Worm (Caenorhabditis elegans): ENCODE measurements around the gene hrg-7.
A peak's percentile ranks its signal among the peaks of the same experiment; 100 is the strongest.

Gene hrg-7

DNA sequence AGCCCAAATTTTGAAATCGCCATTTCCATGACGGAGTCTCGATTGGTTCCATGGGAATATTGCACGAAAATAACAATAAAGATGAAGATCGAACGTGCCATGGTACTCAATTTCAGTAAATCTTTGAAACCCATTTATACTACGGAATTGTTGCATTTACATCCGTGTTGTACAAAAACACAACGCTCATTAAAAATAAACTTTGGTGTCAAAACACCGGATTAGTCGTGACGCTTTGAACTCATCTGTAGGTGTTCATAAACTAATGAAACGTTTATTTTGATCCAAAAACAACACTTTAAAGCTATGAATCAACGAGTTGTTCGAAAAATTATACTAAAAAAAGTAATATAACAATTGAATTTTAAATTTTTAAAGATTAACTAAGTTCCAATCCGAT, 27.7 kb upstream of the hrg-7 start, which contains the start of gene R11D1.4:
Gene R11D1.4, minus strand, starts transcription at position 101 of the 400 bp plus-strand sequence.
- TF ChIP-seq T22C8.4 (GFP tag; IDR thresholded peaks at IDR 0.05) (no peak), flt-1 (GFP tag; IDR thresholded peaks at IDR 0.05) (no peak), tab-1 (GFP tag; IDR thresholded peaks at IDR 0.05) (no peak), ztf-29 (GFP tag; IDR thresholded peaks at IDR 0.05) (no peak), cog-1 (tag; optimal IDR thresholded peaks at IDR 0.05) (no peak)

DNA sequence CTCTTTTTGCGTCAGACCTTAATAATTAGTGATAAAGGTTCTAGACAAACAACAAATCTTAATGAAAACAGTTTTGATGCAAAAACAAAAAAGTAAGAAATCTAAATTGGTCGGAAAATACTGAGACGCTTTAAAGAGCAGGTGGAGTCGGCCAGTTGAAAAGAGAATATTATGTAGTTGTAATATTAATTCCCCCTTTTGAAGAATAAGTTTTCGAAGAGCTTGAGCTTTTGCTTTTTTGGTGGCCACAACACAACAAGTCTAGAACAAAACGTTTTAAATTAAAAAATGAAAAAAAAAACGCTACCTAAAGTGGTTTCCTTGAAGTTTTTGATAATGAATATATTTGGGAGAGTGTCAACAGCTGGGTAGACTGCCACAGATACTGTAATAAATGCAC, 25.4 kb upstream of the hrg-7 start, which contains the start of gene str-178:
Gene str-178, minus strand, starts transcription at position 101 of the 400 bp plus-strand sequence.
- TF ChIP-seq tab-1 (GFP tag; IDR thresholded peaks at IDR 0.05) (no peak), cog-1 (tag; optimal IDR thresholded peaks at IDR 0.05) (no peak), med-1 (GFP tag; optimal IDR thresholded peaks at IDR 0.05; ENCODE audit: insufficient read depth) (no peak), T22C8.4 (GFP tag; IDR thresholded peaks at IDR 0.05) (no peak)

DNA sequence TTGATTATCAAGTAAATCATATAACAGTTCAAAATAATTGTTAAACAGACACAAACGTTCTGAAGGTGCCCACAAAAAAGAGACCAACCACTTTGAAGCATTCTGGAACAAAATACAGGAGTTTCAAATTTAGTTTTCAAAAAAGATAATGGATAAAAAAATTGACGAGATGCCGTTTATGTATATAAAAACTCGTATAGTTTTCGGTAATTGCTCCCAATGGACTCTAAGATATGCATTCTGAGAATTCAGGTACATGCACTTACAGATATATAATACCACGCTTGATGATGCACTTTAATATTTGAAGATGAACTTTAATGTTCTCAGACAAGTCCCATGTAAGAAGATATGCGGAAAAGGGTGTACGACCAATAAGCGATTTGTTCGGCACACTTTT, 23.2 kb upstream of the hrg-7 start, which contains the start of gene str-181:
Gene str-181, minus strand, starts transcription at position 101 of the 400 bp plus-strand sequence.
- no peak for TF ChIP-seq ztf-29 (GFP tag; IDR thresholded peaks at IDR 0.05)
- TF ChIP-seq flt-1 (GFP tag; IDR thresholded peaks at IDR 0.05): no peak
- TF ChIP-seq cog-1 (tag; optimal IDR thresholded peaks at IDR 0.05): no peak
- no peak for TF ChIP-seq T22C8.4 (GFP tag; IDR thresholded peaks at IDR 0.05)
- no peak for TF ChIP-seq tab-1 (GFP tag; IDR thresholded peaks at IDR 0.05)
- TF ChIP-seq med-1 (GFP tag; optimal IDR thresholded peaks at IDR 0.05; ENCODE audit: insufficient read depth): no peak
- no peak for TF ChIP-seq ztf-23 (GFP tag; IDR thresholded peaks at IDR 0.05)
- no peak for TF ChIP-seq klf-2 (GFP tag; conservative IDR thresholded peaks at IDR 0.05)
- no peak for TF ChIP-seq ref-1 (GFP tag; conservative IDR thresholded peaks at IDR 0.05)

DNA sequence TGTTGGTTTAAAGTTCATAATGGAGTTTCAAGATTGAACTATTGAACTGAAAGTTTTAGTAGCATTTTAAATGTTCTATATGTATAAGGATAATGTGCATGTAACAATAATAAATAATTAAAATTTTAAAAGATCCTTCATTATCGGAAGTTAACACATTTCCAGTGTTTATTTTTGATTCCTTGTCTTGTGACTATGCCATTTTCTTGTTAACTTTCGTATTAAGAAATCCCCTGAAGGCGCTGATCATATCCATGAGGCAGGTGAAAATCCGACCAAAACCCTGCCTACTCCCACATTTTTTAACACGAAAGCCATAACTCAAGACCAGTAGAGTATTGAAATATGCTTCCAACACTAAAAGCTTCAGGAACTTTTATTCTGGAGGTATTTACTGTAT, 22.1 kb upstream of the hrg-7 start, which contains the start of gene R11D1.7:
Gene R11D1.7, plus strand, starts transcription at position 301 of the 400 bp plus-strand sequence.
- TF ChIP-seq med-1 (GFP tag; optimal IDR thresholded peaks at IDR 0.05; ENCODE audit: insufficient read depth): no peak
- no peak for TF ChIP-seq tab-1 (GFP tag; IDR thresholded peaks at IDR 0.05)
- TF ChIP-seq ztf-29 (GFP tag; IDR thresholded peaks at IDR 0.05): no peak
- TF ChIP-seq ztf-23 (GFP tag; IDR thresholded peaks at IDR 0.05): no peak
- TF ChIP-seq T22C8.4 (GFP tag; IDR thresholded peaks at IDR 0.05): no peak
- no peak for TF ChIP-seq cog-1 (tag; optimal IDR thresholded peaks at IDR 0.05)

DNA sequence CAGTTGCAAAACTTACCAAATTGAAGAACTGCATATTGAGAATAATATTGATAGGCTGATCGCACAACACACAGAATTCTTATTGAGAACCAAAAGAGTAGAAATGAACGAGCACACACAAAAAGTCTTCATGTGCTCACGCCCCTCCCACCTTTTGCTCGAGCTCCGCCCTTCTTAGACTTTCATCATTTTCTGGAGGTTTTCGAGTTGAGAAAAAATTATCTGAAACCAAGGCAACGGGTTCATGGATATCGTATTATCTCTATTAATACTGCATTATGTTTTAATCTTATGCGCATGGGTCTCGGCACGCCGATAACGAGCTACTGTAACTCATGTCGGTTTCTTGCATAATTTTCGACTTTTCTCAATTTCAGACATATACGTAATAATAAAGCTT, 15.9 kb upstream of the hrg-7 start, which contains the start of gene R11D1.12:
Gene R11D1.12, minus strand, starts transcription at position 101 of the 400 bp plus-strand sequence.
- TF ChIP-seq ztf-23 (GFP tag; IDR thresholded peaks at IDR 0.05) (no peak), flt-1 (GFP tag; IDR thresholded peaks at IDR 0.05) (no peak), ztf-29 (GFP tag; IDR thresholded peaks at IDR 0.05) (no peak), T22C8.4 (GFP tag; IDR thresholded peaks at IDR 0.05) (no peak), klf-2 (GFP tag; conservative IDR thresholded peaks at IDR 0.05) (no peak), med-1 (GFP tag; optimal IDR thresholded peaks at IDR 0.05; ENCODE audit: insufficient read depth) (no peak), cog-1 (tag; optimal IDR thresholded peaks at IDR 0.05) (no peak)

DNA sequence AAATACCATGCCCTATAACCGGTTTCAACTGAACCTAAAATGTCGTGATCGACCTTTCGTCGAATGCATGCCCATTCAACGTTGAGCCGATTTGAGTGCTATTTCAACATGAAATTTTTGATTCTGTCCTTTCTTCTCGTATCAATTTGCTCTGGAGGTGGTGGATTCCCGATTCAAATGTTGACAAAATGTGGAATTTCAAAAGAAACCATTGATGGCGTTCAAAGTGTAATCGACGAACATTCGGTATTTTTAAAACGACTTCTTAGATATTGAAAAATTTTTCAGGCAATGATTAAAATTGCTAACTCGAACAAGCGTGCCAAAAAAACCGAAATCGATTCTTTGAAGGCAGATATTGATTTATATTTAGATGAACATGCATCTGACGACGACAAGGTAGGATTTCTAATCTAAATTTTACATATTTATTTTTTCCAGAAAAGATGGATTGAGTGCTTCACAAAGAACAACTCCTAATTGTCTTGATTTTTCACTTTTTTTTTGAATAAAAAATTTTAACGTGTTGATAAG, 14.7 kb upstream of the hrg-7 start, which contains the start of gene R11D1.13:
Gene R11D1.13, plus strand, starts transcription at position 51 of the 534 bp plus-strand sequence.
- TF ChIP-seq flt-1 (GFP tag; IDR thresholded peaks at IDR 0.05) (no peak), ztf-29 (GFP tag; IDR thresholded peaks at IDR 0.05) (no peak), T22C8.4 (GFP tag; IDR thresholded peaks at IDR 0.05) (no peak), klf-2 (GFP tag; conservative IDR thresholded peaks at IDR 0.05) (no peak)

DNA sequence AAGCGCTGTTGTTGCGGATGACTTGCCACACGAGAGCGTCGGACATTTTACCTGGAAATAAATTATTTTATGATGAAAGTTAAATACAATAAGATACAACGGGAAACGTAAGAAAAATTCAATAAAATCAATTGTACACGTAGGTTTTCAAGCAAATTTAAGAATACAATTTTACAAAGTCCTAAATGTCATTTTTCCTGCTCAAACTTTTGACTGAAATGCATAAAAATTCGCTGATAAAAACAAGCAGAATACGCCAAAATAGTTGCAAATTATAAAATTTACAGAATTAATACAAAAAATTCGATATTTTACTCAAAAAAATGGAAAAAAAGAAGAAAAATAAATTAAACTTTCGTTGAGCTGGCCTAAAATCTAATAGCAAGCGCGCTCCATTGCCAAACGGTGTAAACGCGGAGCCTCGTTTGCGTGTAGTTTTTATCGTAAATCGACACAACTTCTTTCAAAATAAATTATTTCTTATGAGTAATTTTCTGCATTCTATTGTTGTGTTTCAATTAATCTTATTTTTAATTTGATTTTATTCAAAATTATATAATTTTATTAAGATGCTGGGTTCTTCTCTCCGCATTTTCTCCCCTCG, 13.7 kb upstream of the hrg-7 start, which contains the start of the genes rpl-28 and mrpl-49:
Gene rpl-28, minus strand, starts transcription at position 51 of the 604 bp plus-strand sequence.
Gene mrpl-49, plus strand, starts transcription at position 570 of the 604 bp plus-strand sequence.
- TF ChIP-seq T22C8.4 (GFP tag; IDR thresholded peaks at IDR 0.05): no peak
- TF ChIP-seq cog-1 (tag; optimal IDR thresholded peaks at IDR 0.05): peak; percentile 60
- no peak for TF ChIP-seq ref-1 (GFP tag; conservative IDR thresholded peaks at IDR 0.05)
- no peak for TF ChIP-seq ztf-29 (GFP tag; IDR thresholded peaks at IDR 0.05)
- peak; percentile 67 for TF ChIP-seq ztf-23 (GFP tag; IDR thresholded peaks at IDR 0.05)

DNA sequence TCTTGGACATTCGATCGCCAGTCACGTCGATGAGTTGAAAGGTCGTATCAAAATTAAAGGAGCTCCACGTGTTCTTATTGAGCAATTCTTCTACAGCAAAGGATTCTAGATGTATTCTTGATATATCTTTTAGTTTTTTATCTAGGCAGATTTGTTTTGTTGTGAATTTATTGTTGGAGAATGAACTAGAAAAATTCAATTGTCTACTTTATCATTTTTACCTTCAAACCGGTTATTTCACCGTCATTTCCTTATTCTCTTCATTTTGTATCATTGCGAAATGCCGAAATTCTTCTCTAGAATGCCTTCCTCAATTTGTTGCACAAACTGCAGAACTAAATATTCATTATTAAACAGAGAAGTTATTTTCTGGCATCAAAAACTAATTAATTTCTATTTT, 12.6 kb upstream of the hrg-7 start, which contains the start of gene R11D1.10:
Gene R11D1.10, plus strand, starts transcription at position 301 of the 400 bp plus-strand sequence.
- TF ChIP-seq med-1 (GFP tag; optimal IDR thresholded peaks at IDR 0.05; ENCODE audit: insufficient read depth) (no peak), T22C8.4 (GFP tag; IDR thresholded peaks at IDR 0.05) (no peak), klf-2 (GFP tag; conservative IDR thresholded peaks at IDR 0.05) (no peak), ztf-23 (GFP tag; IDR thresholded peaks at IDR 0.05) (no peak), tab-1 (GFP tag; IDR thresholded peaks at IDR 0.05) (no peak), flt-1 (GFP tag; IDR thresholded peaks at IDR 0.05) (no peak), cog-1 (tag; optimal IDR thresholded peaks at IDR 0.05) (no peak), ztf-29 (GFP tag; IDR thresholded peaks at IDR 0.05) (no peak), ref-1 (GFP tag; conservative IDR thresholded peaks at IDR 0.05) (no peak)

DNA sequence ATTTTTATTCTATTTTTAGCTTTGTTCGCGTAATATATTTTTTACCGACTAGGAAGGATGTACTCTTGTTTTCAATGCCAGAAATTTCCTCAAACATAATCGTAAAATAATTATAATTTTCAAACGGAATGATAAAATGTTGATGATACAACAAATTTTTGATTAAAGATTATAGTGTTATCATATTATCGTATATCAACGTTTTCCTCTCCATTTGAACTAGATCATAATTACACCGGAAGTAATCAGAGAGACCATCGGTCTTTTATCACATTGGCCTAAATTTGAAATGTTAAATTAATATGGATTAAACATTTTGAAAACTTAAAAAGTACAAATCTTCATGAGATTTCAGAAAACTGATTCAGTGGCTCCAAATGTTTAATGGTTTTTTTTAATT, 9.1 kb upstream of the hrg-7 start:
- no peak for TF ChIP-seq T22C8.4 (GFP tag; IDR thresholded peaks at IDR 0.05)
- no peak for TF ChIP-seq ztf-23 (GFP tag; IDR thresholded peaks at IDR 0.05)

DNA sequence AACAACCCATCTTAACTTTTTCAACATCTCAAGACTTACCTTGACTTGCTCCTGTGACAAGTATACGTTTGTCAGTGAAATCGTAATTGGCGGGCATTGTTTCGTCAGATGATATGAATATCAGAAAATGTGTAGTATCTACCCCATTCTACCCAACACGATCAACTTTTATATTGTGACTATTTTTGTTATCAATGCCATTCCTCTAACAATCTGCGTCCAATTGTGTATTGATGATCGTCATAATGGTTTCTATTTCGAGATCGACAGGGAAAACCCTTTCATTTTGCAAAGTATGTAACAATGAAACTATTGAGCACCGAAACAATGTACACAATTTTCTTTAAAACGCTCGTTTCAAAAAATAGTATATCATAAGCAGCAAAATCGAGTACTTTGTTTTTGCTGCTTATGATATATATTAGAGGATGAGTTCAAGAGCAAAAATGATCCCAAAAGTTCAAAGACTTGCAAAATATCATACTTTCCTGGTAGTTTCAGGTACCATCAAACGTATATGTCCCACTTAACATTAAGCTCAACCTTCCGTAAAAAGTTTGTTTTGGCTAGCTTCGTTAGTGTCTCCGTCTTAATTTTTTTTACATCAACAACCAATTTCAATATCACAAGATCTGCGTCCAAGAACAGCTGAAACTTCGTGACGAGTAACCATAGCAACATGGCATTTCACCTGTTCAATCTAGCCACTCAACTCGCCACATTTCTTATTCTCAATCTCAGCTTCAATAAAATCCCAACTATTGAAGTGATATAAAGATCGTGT, 8.2 kb upstream of the hrg-7 start, which contains the start of the genes dhs-21 and xbx-9:
Gene dhs-21, minus strand, starts transcription at position 181 of the 784 bp plus-strand sequence.
Gene xbx-9, plus strand, starts transcription at position 734 of the 784 bp plus-strand sequence.
- TF ChIP-seq tab-1 (GFP tag; IDR thresholded peaks at IDR 0.05): no peak
- TF ChIP-seq med-1 (GFP tag; optimal IDR thresholded peaks at IDR 0.05; ENCODE audit: insufficient read depth): no peak

Data from whole organism, midembryonic.